Worm (Caenorhabditis elegans) whole organism, L1 larva: ENCODE data around the gene ddx-23.

Experiments used
- C04F5.9 ChIP-seq: sonication (generic microtip); optimal IDR thresholded peaks from 2 replicates; lab custom pipeline; 2016; ENCODE audit warnings: missing genetic modification characterization, missing compliant biosample characterization
- C16A3.4 ChIP-seq: fragments of 150-350 bp; optimal IDR thresholded peaks from 2 replicates; lab custom pipeline; 2014; ENCODE audit warnings: missing biosample characterization, missing genetic modification characterization
- C34B4.2 ChIP-seq: sonication (generic microtip); optimal IDR thresholded peaks from 2 replicates; lab custom pipeline; 2017; ENCODE audit warnings: mild to moderate bottlenecking, missing genetic modification characterization, missing compliant biosample characterization
- Y116A8C.19 ChIP-seq: sonication (generic microtip); optimal IDR thresholded peaks from 2 replicates; lab custom pipeline; 2016; ENCODE audit warnings: missing compliant biosample characterization, missing genetic modification characterization, borderline replicate concordance
- aha-1 ChIP-seq: fragments of 150-350 bp; optimal IDR thresholded peaks from 2 replicates; lab custom pipeline; 2014; ENCODE audit warnings: missing biosample characterization, missing genetic modification characterization
- alr-1 ChIP-seq: fragments of 200-800 bp; sonication (Bioruptor generic); optimal IDR thresholded peaks from 2 replicates; lab custom pipeline; 2018; ENCODE audit warnings: borderline replicate concordance, mild to moderate bottlenecking, missing genetic modification characterization, missing compliant biosample characterization
- ama-1 ChIP-seq: fragments of 150-350 bp; optimal IDR thresholded peaks from 2 replicates; lab custom pipeline; 2014
- blmp-1 ChIP-seq: fragments of 150-350 bp; optimal IDR thresholded peaks from 2 replicates; lab custom pipeline; 2014; ENCODE audit warnings: missing biosample characterization, missing genetic modification characterization
- ceh-63 ChIP-seq: fragments of 200-800 bp; sonication (Bioruptor generic); optimal IDR thresholded peaks from 2 replicates; lab custom pipeline; 2018; ENCODE audit warnings: mild to moderate bottlenecking, missing genetic modification characterization, missing compliant biosample characterization
- ceh-8 ChIP-seq: fragments of 200-800 bp; sonication (Bioruptor generic); optimal IDR thresholded peaks from 2 replicates; lab custom pipeline; 2018; ENCODE audit warnings: mild to moderate bottlenecking, missing genetic modification characterization, moderate library complexity, missing compliant biosample characterization
- ceh-82 ChIP-seq, 3 experiments: fragments of 150-350 bp in 1 of 3; sonication (generic microtip) in 2 of 3; optimal IDR thresholded peaks; 2 replicates each; lab custom pipeline; 2014 to 2017; ENCODE audit warnings: missing biosample characterization in 3 of 3, missing genetic modification characterization in 3 of 3
- ceh-88 ChIP-seq: fragments of 200-800 bp; sonication (Bioruptor generic); IDR thresholded peaks from 2 replicates; pipeline ENCODE4 v1.3.6; 2022; ENCODE audit warnings: missing genetic modification characterization, missing compliant biosample characterization
- ceh-90 ChIP-seq: sonication (generic microtip); optimal IDR thresholded peaks from 2 replicates; lab custom pipeline; 2016; ENCODE audit warnings: missing genetic modification characterization, missing compliant biosample characterization
- ces-1 ChIP-seq: fragments of 150-350 bp; optimal IDR thresholded peaks from 2 replicates; lab custom pipeline; 2014; ENCODE audit warnings: missing biosample characterization, missing genetic modification reagents, missing genetic modification characterization
- dpl-1 ChIP-seq, 3 experiments: fragments of 150-350 bp in 2 of 3; sonication (generic microtip) in 1 of 3; optimal IDR thresholded peaks; 2 replicates each; lab custom pipeline; 2014 to 2017; ENCODE audit warnings: missing biosample characterization in 3 of 3, missing genetic modification characterization in 3 of 3, missing genetic modification reagents in 3 of 3
- dsc-1 ChIP-seq: sonication (generic microtip); optimal IDR thresholded peaks from 2 replicates; lab custom pipeline; 2016; ENCODE audit warnings: mild to moderate bottlenecking, missing genetic modification characterization, missing compliant biosample characterization
- efl-3 ChIP-seq: fragments of 200-800 bp; sonication (Bioruptor generic); optimal IDR thresholded peaks from 2 replicates; lab custom pipeline; 2018; ENCODE audit warnings: mild to moderate bottlenecking, missing genetic modification characterization, missing compliant biosample characterization
- elt-2 ChIP-seq: sonication (generic microtip); optimal IDR thresholded peaks from 2 replicates; lab custom pipeline; 2016; ENCODE audit warnings: missing genetic modification characterization, mild to moderate bottlenecking, inconsistent platforms, missing compliant biosample characterization, missing genetic modification reagents
- ets-5 ChIP-seq: fragments of 200-800 bp; sonication (Bioruptor generic); IDR thresholded peaks from 2 replicates; pipeline ENCODE4 v1.3.6; 2022; ENCODE audit warnings: missing genetic modification characterization, missing compliant biosample characterization
- fkh-10 ChIP-seq: sonication (generic microtip); optimal IDR thresholded peaks from 2 replicates; lab custom pipeline; 2017; ENCODE audit warnings: missing biosample characterization, missing genetic modification reagents, missing genetic modification characterization
- fkh-4 ChIP-seq: sonication (generic microtip); optimal IDR thresholded peaks from 2 replicates; lab custom pipeline; 2016; ENCODE audit warnings: missing compliant biosample characterization, missing genetic modification characterization, borderline replicate concordance
- hpl-2 ChIP-seq: fragments of 150-350 bp; optimal IDR thresholded peaks from 2 replicates; lab custom pipeline; 2014; ENCODE audit warnings: missing biosample characterization, missing genetic modification reagents, missing genetic modification characterization
- irx-1 ChIP-seq: sonication (generic microtip); optimal IDR thresholded peaks from 2 replicates; lab custom pipeline; 2016; ENCODE audit warnings: missing genetic modification characterization, missing compliant biosample characterization
- jun-1 ChIP-seq: fragments of 150-350 bp; optimal IDR thresholded peaks from 2 replicates; lab custom pipeline; 2014; ENCODE audit warnings: missing biosample characterization, missing genetic modification reagents, missing genetic modification characterization
- lin-15B ChIP-seq: fragments of 150-350 bp; sonication (generic microtip); optimal IDR thresholded peaks from 3 replicates; lab custom pipeline; 2014; ENCODE audit warnings: missing biosample characterization, missing genetic modification characterization
- lin-39 ChIP-seq: fragments of 150-350 bp; optimal IDR thresholded peaks from 2 replicates; lab custom pipeline; 2014; ENCODE audit warnings: missing biosample characterization, missing genetic modification reagents, missing genetic modification characterization
- lsy-2 ChIP-seq, 2 experiments: fragments of 150-350 bp; optimal IDR thresholded peaks; 2 replicates each; lab custom pipeline; 2014; ENCODE audit warnings: missing biosample characterization in 2 of 2, missing genetic modification characterization in 2 of 2
- mef-2 ChIP-seq: fragments of 150-350 bp; optimal IDR thresholded peaks from 2 replicates; lab custom pipeline; 2014; ENCODE audit warnings: missing biosample characterization, missing genetic modification characterization
- mep-1 ChIP-seq: fragments of 150-350 bp; optimal IDR thresholded peaks from 2 replicates; lab custom pipeline; 2014; ENCODE audit warnings: missing biosample characterization, missing genetic modification characterization
- nhr-12 ChIP-seq: sonication (generic microtip); optimal IDR thresholded peaks from 2 replicates; lab custom pipeline; 2017; ENCODE audit warnings: missing biosample characterization, missing genetic modification characterization
- nhr-20 ChIP-seq: sonication (generic microtip); optimal IDR thresholded peaks from 2 replicates; lab custom pipeline; 2016; ENCODE audit warnings: mild to moderate bottlenecking, missing genetic modification characterization, missing compliant biosample characterization
- nhr-28 ChIP-seq: fragments of 150-350 bp; optimal IDR thresholded peaks from 2 replicates; lab custom pipeline; 2014; ENCODE audit warnings: missing biosample characterization, missing genetic modification characterization
- nhr-47 ChIP-seq: sonication (generic microtip); optimal IDR thresholded peaks from 2 replicates; lab custom pipeline; 2016; ENCODE audit warnings: mild to moderate bottlenecking, missing genetic modification characterization, moderate library complexity, missing compliant biosample characterization
- nhr-71 ChIP-seq: sonication (generic microtip); optimal IDR thresholded peaks from 2 replicates; lab custom pipeline; 2016; ENCODE audit warnings: mild to moderate bottlenecking, missing genetic modification characterization, moderate library complexity, missing compliant biosample characterization
- nhr-84 ChIP-seq: sonication (generic microtip); optimal IDR thresholded peaks from 2 replicates; lab custom pipeline; 2017; ENCODE audit warnings: missing biosample characterization, missing genetic modification characterization
- nhr-85 ChIP-seq: sonication (generic microtip); peaks from one replicate; lab custom pipeline; 2016; ENCODE audit warnings: missing genetic modification characterization, inconsistent platforms, missing compliant biosample characterization
- snpc-4 ChIP-seq: fragments of 150-350 bp; optimal IDR thresholded peaks from 2 replicates; lab custom pipeline; 2014; ENCODE audit warnings: missing biosample characterization, missing genetic modification characterization
- snu-23 ChIP-seq: sonication (generic microtip); optimal IDR thresholded peaks from 2 replicates; lab custom pipeline; 2016; ENCODE audit warnings: missing genetic modification characterization, missing compliant biosample characterization
- sup-37 ChIP-seq: fragments of 200-800 bp; sonication (Bioruptor generic); optimal IDR thresholded peaks from 2 replicates; lab custom pipeline; 2018; ENCODE audit warnings: mild to moderate bottlenecking, missing genetic modification characterization, missing compliant biosample characterization
- swsn-7 ChIP-seq: sonication (generic microtip); optimal IDR thresholded peaks from 2 replicates; lab custom pipeline; 2016; ENCODE audit warnings: missing genetic modification characterization, missing compliant biosample characterization
- tbx-2 ChIP-seq: sonication (generic microtip); optimal IDR thresholded peaks from 2 replicates; lab custom pipeline; 2016; ENCODE audit warnings: missing genetic modification characterization, missing compliant biosample characterization
- tlp-1 ChIP-seq: fragments of 150-350 bp; optimal IDR thresholded peaks from 2 replicates; lab custom pipeline; 2014; ENCODE audit warnings: missing biosample characterization, missing genetic modification characterization
- unc-130 ChIP-seq: fragments of 150-350 bp; optimal IDR thresholded peaks from 2 replicates; lab custom pipeline; 2017; ENCODE audit warnings: missing biosample characterization, missing genetic modification characterization, inconsistent platforms
- unc-62 ChIP-seq: fragments of 150-350 bp; optimal IDR thresholded peaks from 2 replicates; lab custom pipeline; 2014; ENCODE audit warnings: missing biosample characterization, missing genetic modification reagents, missing genetic modification characterization
- unc-86 ChIP-seq: sonication (generic microtip); optimal IDR thresholded peaks from 2 replicates; lab custom pipeline; 2016; ENCODE audit warnings: missing genetic modification characterization, missing compliant biosample characterization
- unc-98 ChIP-seq: fragments of 200-800 bp; sonication (Bioruptor generic); IDR thresholded peaks from 2 replicates; pipeline ENCODE4 v1.3.6; 2022; ENCODE audit warnings: missing genetic modification characterization, missing compliant biosample characterization
- xbp-1 ChIP-seq: sonication (generic microtip); optimal IDR thresholded peaks from 2 replicates; lab custom pipeline; 2016; ENCODE audit warnings: missing genetic modification characterization, missing compliant biosample characterization
- zag-1 ChIP-seq: fragments of 150-350 bp; optimal IDR thresholded peaks from 2 replicates; lab custom pipeline; 2014; ENCODE audit warnings: missing biosample characterization, missing genetic modification characterization
- zip-4 ChIP-seq: fragments of 200-800 bp; sonication (Bioruptor generic); optimal IDR thresholded peaks from 2 replicates; lab custom pipeline; 2018; ENCODE audit warnings: mild to moderate bottlenecking, missing genetic modification characterization, moderate library complexity, missing compliant biosample characterization
- ztf-4 ChIP-seq: fragments of 150-350 bp; optimal IDR thresholded peaks from 2 replicates; lab custom pipeline; 2014; ENCODE audit warnings: missing biosample characterization, missing genetic modification characterization

Gene ddx-23

ce11 chrIII:5874263-5874662 lies 21.2 kb upstream of the ddx-23 start (continued):
- no peak for TF ChIP-seq ceh-90
- TF ChIP-seq ceh-82 (tag; optimal IDR thresholded peaks at IDR 0.05; lab: Kevin White, UChicago): no peak
- TF ChIP-seq swsn-7: peak; percentile 11
- no peak for TF ChIP-seq nhr-28 (tag; lab: Kevin White, UChicago)
- TF ChIP-seq lin-39 (tag; lab: Kevin White, UChicago): no peak
- TF ChIP-seq C04F5.9 (tag; lab: Kevin White, UChicago): no peak
- no peak for TF ChIP-seq efl-3 (GFP tag; lab: Kevin White, UChicago)
- peak in 1 of 3 experiments; percentile 31 for TF ChIP-seq dpl-1 (GFP tag; optimal IDR thresholded peaks at IDR 0.05; lab: Kevin White, UChicago)
- peak; percentile 91 for TF ChIP-seq ama-1 (lab: Kevin White, UChicago)
- no peak for TF ChIP-seq mep-1 (tag; lab: Kevin White, UChicago)
- TF ChIP-seq tbx-2: no peak
- TF ChIP-seq tlp-1 (tag; lab: Kevin White, UChicago): no peak
- TF ChIP-seq C16A3.4 (tag; lab: Kevin White, UChicago): peak; percentile 18
- no peak for TF ChIP-seq unc-98
- TF ChIP-seq snpc-4 (tag; lab: Kevin White, UChicago): no peak
- no peak for TF ChIP-seq unc-62 (GFP tag; lab: Kevin White, UChicago)
- no peak for TF ChIP-seq mef-2 (tag; lab: Kevin White, UChicago)
- 0 out of 2 replicates have a peak, but pooled peaks have one; percentile 11 for TF ChIP-seq ceh-88 (GFP tag; lab: Robert Waterston, UW)
- peak; percentile 54 for TF ChIP-seq ztf-4 (tag; lab: Kevin White, UChicago)
- peak in 1 of 2 experiments; percentile 24 for TF ChIP-seq lsy-2 (tag; optimal IDR thresholded peaks at IDR 0.05; lab: Kevin White, UChicago)
- TF ChIP-seq sup-37: no peak
- no peak for TF ChIP-seq unc-130 (tag; lab: Kevin White, UChicago)
- TF ChIP-seq nhr-12 (tag; lab: Kevin White, UChicago): no peak
- no peak for TF ChIP-seq C34B4.2 (tag; lab: Kevin White, UChicago)
- no peak for TF ChIP-seq irx-1 (tag; lab: Kevin White, UChicago)
- no peak for TF ChIP-seq ceh-8 (GFP tag; lab: Kevin White, UChicago)
- TF ChIP-seq aha-1 (tag; lab: Kevin White, UChicago): no peak
- peak; percentile 47 for TF ChIP-seq nhr-47 (tag; lab: Kevin White, UChicago)
- no peak for TF ChIP-seq dsc-1 (tag; lab: Kevin White, UChicago)
- TF ChIP-seq elt-2 (tag; lab: Kevin White, UChicago): peak; percentile 13
- TF ChIP-seq ets-5 (GFP tag; lab: Robert Waterston, UW): no peak
- no peak for TF ChIP-seq ces-1 (GFP tag; lab: Kevin White, UChicago)
- TF ChIP-seq fkh-4: no peak
- TF ChIP-seq snu-23 (GFP tag; lab: Kevin White, UChicago): peak; percentile 75
- no peak for TF ChIP-seq unc-86 (tag; lab: Kevin White, UChicago)
- no peak for TF ChIP-seq nhr-84 (tag; lab: Kevin White, UChicago)
- no peak for TF ChIP-seq hpl-2 (GFP tag; lab: Kevin White, UChicago)
- TF ChIP-seq blmp-1 (tag; lab: Kevin White, UChicago): peak; percentile 39
- TF ChIP-seq jun-1 (tag; lab: Kevin White, UChicago): no peak
- no peak for TF ChIP-seq alr-1
- no peak for TF ChIP-seq lin-15B (tag; lab: Kevin White, UChicago)
- TF ChIP-seq zip-4 (GFP tag; lab: Kevin White, UChicago): no peak
- peak; percentile 16 for TF ChIP-seq xbp-1 (tag; lab: Kevin White, UChicago)
- no peak for TF ChIP-seq ceh-63
- peak; percentile 77 for TF ChIP-seq nhr-20
- TF ChIP-seq fkh-10 (GFP tag; lab: Kevin White, UChicago): no peak
- no peak for TF ChIP-seq zag-1 (tag; lab: Kevin White, UChicago)
- no peak for TF ChIP-seq Y116A8C.19
- TF ChIP-seq nhr-71 (tag; lab: Kevin White, UChicago): peak; percentile 83
- TF ChIP-seq nhr-85: peak; percentile 86
